Fruit fly (Drosophila melanogaster): ENCODE measurements around the gene sov.

DNA sequence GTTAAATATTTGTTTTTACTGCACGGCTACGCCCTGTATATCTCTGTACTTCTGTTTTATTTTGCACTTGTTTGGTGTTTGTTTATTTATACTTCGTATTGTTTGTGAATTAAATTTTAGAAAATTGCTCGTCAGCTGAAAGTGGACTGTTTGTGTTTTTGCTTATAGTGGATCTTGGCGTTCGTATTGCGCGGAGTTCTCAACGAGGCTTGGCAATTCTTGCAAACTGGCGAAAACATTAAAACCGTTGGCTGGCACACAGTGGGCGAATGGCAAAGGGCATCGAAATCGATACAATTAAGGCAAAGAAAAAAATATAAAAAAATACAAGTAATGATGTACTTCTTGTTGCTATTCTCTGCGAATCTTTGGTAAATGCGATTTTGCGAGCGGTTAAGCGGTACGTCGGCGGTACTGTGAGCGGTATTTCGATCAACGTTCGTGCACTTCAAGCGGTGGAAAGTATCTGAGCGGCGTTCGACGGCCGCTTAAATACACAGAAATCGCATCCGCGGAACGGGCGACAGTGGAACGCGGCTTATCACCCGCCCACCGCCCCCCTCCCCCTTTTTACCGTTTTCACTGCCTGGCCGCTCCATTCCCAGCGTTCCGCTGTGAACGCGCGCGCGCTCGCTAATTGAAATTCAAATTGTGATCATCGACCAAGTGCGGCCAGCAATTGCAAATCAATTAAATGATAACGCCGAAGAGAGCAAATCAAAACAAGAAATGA is 29.2 kb upstream of the sov start:
- TF ChIP-seq rn (GFP tag; IDR thresholded peaks at IDR 0.05) (no peak), CG8159 (tag; optimal IDR thresholded peaks at IDR 0.05) (no peak), CG34367 (tag; optimal IDR thresholded peaks at IDR 0.05) (no peak), CG32121 (GFP tag; IDR thresholded peaks at IDR 0.05) (no peak), EcR (GFP tag; optimal IDR thresholded peaks at IDR 0.05) (no peak), Pif1A (GFP tag; optimal IDR thresholded peaks at IDR 0.05) (no peak)

All from whole organism, pupa.